Fruit fly (Drosophila melanogaster): ENCODE results near the gene Men.

Men gene

dm6 chr3R:12722392-12722914 lies at the start of gene Men:
Gene Men, minus strand, starts transcription at chr3R:12722442.
- TF ChIP-seq Crg-1 (GFP tag; optimal IDR thresholded peaks at IDR 0.05) (no peak), pad (GFP tag; optimal IDR thresholded peaks at IDR 0.05) (no peak), CG14711 (tag; optimal IDR thresholded peaks at IDR 0.05) (peak; percentile 19), CG33017 (tag; optimal IDR thresholded peaks at IDR 0.05) (no peak), CG7101 (tag; optimal IDR thresholded peaks at IDR 0.05) (peak; percentile 59), tj (GFP tag; optimal IDR thresholded peaks at IDR 0.05) (peak; percentile 31), bab1 (GFP tag; optimal IDR thresholded peaks at IDR 0.05) (peak; percentile 45), cnc (optimal IDR thresholded peaks at IDR 0.05) (no peak), CG1620 (GFP tag; optimal IDR thresholded peaks at IDR 0.05) (no peak), CG5204 (GFP tag; optimal IDR thresholded peaks at IDR 0.05) (peak; percentile 22), ovo (GFP tag; optimal IDR thresholded peaks at IDR 0.05) (no peak), CG7045 (GFP tag; optimal IDR thresholded peaks at IDR 0.05) (peak; percentile 31)

- no peak for TF ChIP-seq Mnt (GFP tag; optimal IDR thresholded peaks at IDR 0.05)
- TF ChIP-seq CG33017 (tag; optimal IDR thresholded peaks at IDR 0.05) = no peak
- no peak for TF ChIP-seq cic (GFP tag; optimal IDR thresholded peaks at IDR 0.05)
- TF ChIP-seq CG7045 (GFP tag; optimal IDR thresholded peaks at IDR 0.05) = no peak
Measured at dm6 chr3R:12751027-12751426, 28.8 kb upstream of the Men start.

DNA sequence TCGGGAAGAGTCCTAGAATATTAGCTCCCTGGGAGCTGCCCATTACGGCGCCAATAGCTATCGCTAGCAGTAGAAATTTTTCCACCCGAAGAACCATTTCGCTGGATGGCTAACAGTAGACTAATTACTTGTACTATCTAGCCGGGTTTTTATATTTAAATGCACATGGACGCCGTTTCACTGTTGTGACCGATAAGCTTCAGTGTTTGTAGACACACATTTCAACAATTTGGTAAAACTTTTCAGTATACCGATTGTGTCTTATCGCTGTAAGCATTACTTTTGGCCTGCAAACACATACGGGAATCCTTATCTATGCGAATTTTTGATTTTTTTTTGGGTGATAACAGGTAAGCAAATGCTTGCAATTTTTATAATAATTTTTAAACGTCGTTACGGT lies 21.3 kb upstream of the Men start, which contains the start of gene Ugt37A3:
TSS of gene Ugt37A3 (minus strand) at position 101 of the 400 bp plus-strand sequence.
- peak; percentile 4 for TF ChIP-seq Mnt (GFP tag; optimal IDR thresholded peaks at IDR 0.05)
- no peak for TF ChIP-seq kay (GFP tag; ENCODE audit: borderline replicate concordance)

dm6 chr3R:12739247-12739646 lies 17.0 kb upstream of the Men start, which contains the start of gene Ugt37A2:
Gene Ugt37A2, plus strand, starts transcription at chr3R:12739642.
- TF ChIP-seq cic (GFP tag; optimal IDR thresholded peaks at IDR 0.05) = peak; percentile 7
- no peak for TF ChIP-seq CG14711 (tag; optimal IDR thresholded peaks at IDR 0.05)
- TF ChIP-seq ovo (GFP tag; optimal IDR thresholded peaks at IDR 0.05) = no peak
- no peak for TF ChIP-seq pad (GFP tag; optimal IDR thresholded peaks at IDR 0.05)
- TF ChIP-seq Mnt (GFP tag; optimal IDR thresholded peaks at IDR 0.05) = no peak
- peak; percentile 68 for TF ChIP-seq kay (GFP tag; ENCODE audit: borderline replicate concordance)
- no peak for TF ChIP-seq CG7101 (tag; optimal IDR thresholded peaks at IDR 0.05)
- no peak for TF ChIP-seq CG11617 (GFP tag; optimal IDR thresholded peaks at IDR 0.05)
- TF ChIP-seq Hr96 (GFP tag; optimal IDR thresholded peaks at IDR 0.05) = no peak

- no peak for TF ChIP-seq cnc (optimal IDR thresholded peaks at IDR 0.05)
- no peak for TF ChIP-seq CG7101 (tag; optimal IDR thresholded peaks at IDR 0.05)
- TF ChIP-seq CG33017 (tag; optimal IDR thresholded peaks at IDR 0.05) = no peak
- TF ChIP-seq Mnt (GFP tag; optimal IDR thresholded peaks at IDR 0.05) = no peak
- TF ChIP-seq tj (GFP tag; optimal IDR thresholded peaks at IDR 0.05) = no peak
- no peak for TF ChIP-seq CG11617 (GFP tag; optimal IDR thresholded peaks at IDR 0.05)
- no peak for TF ChIP-seq CG1620 (GFP tag; optimal IDR thresholded peaks at IDR 0.05)
- no peak for TF ChIP-seq toe (GFP tag; optimal IDR thresholded peaks at IDR 0.05)
- no peak for TF ChIP-seq CG5204 (GFP tag; optimal IDR thresholded peaks at IDR 0.05)
Measured at dm6 chr3R:12727944-12728649, 5.9 kb upstream of the Men start.

- no peak for TF ChIP-seq toe (GFP tag; optimal IDR thresholded peaks at IDR 0.05)
- peak; percentile 63 for TF ChIP-seq ovo (GFP tag; optimal IDR thresholded peaks at IDR 0.05)
- TF ChIP-seq Crg-1 (GFP tag; optimal IDR thresholded peaks at IDR 0.05) = peak; percentile 11
- TF ChIP-seq CG7101 (tag; optimal IDR thresholded peaks at IDR 0.05) = peak; percentile 30
- TF ChIP-seq bab1 (GFP tag; optimal IDR thresholded peaks at IDR 0.05) = peak; percentile 31
- TF ChIP-seq CG1620 (GFP tag; optimal IDR thresholded peaks at IDR 0.05) = peak; percentile 6
- no peak for TF ChIP-seq pad (GFP tag; optimal IDR thresholded peaks at IDR 0.05)
- TF ChIP-seq kay (GFP tag; ENCODE audit: borderline replicate concordance) = peak; percentile 3
Measured at dm6 chr3R:12723759-12724158, 1.5 kb upstream of the Men start.

dm6 chr3R:12720344-12721200 lies 1.7 kb downstream of the Men start:
- TF ChIP-seq cic (GFP tag; optimal IDR thresholded peaks at IDR 0.05) (peak; percentile 70), Hr96 (GFP tag; optimal IDR thresholded peaks at IDR 0.05) (peak; percentile 14), bab1 (GFP tag; optimal IDR thresholded peaks at IDR 0.05) (no peak), CG14711 (tag; optimal IDR thresholded peaks at IDR 0.05) (no peak), CG5204 (GFP tag; optimal IDR thresholded peaks at IDR 0.05) (peak; percentile 23), kay (GFP tag; ENCODE audit: borderline replicate concordance) (peak; percentile 94), Mnt (GFP tag; optimal IDR thresholded peaks at IDR 0.05) (peak; percentile 26)
